Fruit fly (Drosophila melanogaster) whole organism, embryonic: ENCODE data around the gene nwk.

Experiments used
- Asciz ChIP-seq: fragments of 200-800 bp; sonication (Bioruptor generic); optimal IDR thresholded peaks from 2 replicates; lab custom pipeline; 2017; ENCODE audit warnings: missing biosample characterization, mild to moderate bottlenecking, missing genetic modification characterization, missing genetic modification reagents
- Atf6 ChIP-seq: fragments of 200-800 bp; sonication (Bioruptor generic); IDR thresholded peaks from 2 replicates; pipeline ENCODE4 v1.3.6; 2022; ENCODE audit warnings: missing biosample characterization, missing genetic modification characterization
- CG12299 ChIP-seq: fragments of 200-800 bp; sonication (Bioruptor generic); optimal IDR thresholded peaks from 2 replicates; lab custom pipeline; 2018; ENCODE audit warnings: missing biosample characterization, mild to moderate bottlenecking, missing genetic modification characterization
- CG12391 ChIP-seq: fragments of 200-800 bp; sonication (Bioruptor generic); optimal IDR thresholded peaks from 3 replicates; lab custom pipeline; 2018; ENCODE audit warnings: missing biosample characterization, mild to moderate bottlenecking, missing genetic modification characterization, moderate library complexity
- CG12769 ChIP-seq: fragments of 200-800 bp; sonication (Bioruptor generic); optimal IDR thresholded peaks from 2 replicates; lab custom pipeline; 2019; ENCODE audit warnings: missing biosample characterization, mild to moderate bottlenecking, missing genetic modification characterization, moderate library complexity
- CG13424 ChIP-seq: fragments of 200-800 bp; sonication (Bioruptor generic); optimal IDR thresholded peaks from 2 replicates; lab custom pipeline; 2019; ENCODE audit warnings: missing biosample characterization, mild to moderate bottlenecking, missing genetic modification characterization, moderate library complexity
- CG13624 ChIP-seq: fragments of 200-800 bp; sonication (Bioruptor generic); optimal IDR thresholded peaks from 2 replicates; lab custom pipeline; 2016; ENCODE audit warnings: missing biosample characterization, missing genetic modification characterization
- CG14050 ChIP-seq: fragments of 200-800 bp; sonication (Bioruptor generic); IDR thresholded peaks from 3 replicates; pipeline ENCODE4 v1.3.6; 2022; ENCODE audit warnings: missing biosample characterization, missing genetic modification characterization
- CG18011 ChIP-seq: fragments of 200-800 bp; sonication (Bioruptor generic); optimal IDR thresholded peaks from 2 replicates; lab custom pipeline; 2017; ENCODE audit warnings: missing biosample characterization, missing genetic modification characterization, mild to moderate bottlenecking, moderate library complexity, missing genotype
- CG1832 ChIP-seq: fragments of 200-800 bp; sonication (Bioruptor generic); optimal IDR thresholded peaks from 2 replicates; lab custom pipeline; 2017; ENCODE audit warnings: missing biosample characterization, mild to moderate bottlenecking, missing genetic modification characterization, inconsistent platforms
- CG2116 ChIP-seq: fragments of 200-800 bp; sonication (Bioruptor generic); optimal IDR thresholded peaks from 3 replicates; lab custom pipeline; 2018; ENCODE audit warnings: missing biosample characterization, mild to moderate bottlenecking, missing genetic modification characterization
- CG2202 ChIP-seq: fragments of 200-800 bp; sonication (Bioruptor generic); optimal IDR thresholded peaks from 2 replicates; lab custom pipeline; 2018; ENCODE audit warnings: missing biosample characterization, mild to moderate bottlenecking, missing genetic modification characterization
- CG31388 ChIP-seq: fragments of 200-800 bp; sonication (Bioruptor generic); optimal IDR thresholded peaks from 2 replicates; lab custom pipeline; 2016; ENCODE audit warnings: missing biosample characterization, missing genetic modification characterization
- CG34422 ChIP-seq: fragments of 200-800 bp; sonication (Bioruptor generic); IDR thresholded peaks from 3 replicates; pipeline ENCODE4 v1.3.6; 2022; ENCODE audit warnings: missing biosample characterization, missing genetic modification characterization
- CG3838 ChIP-seq: fragments of 200-800 bp; sonication (Bioruptor generic); optimal IDR thresholded peaks from 3 replicates; lab custom pipeline; 2016; ENCODE audit warnings: missing biosample characterization, missing genetic modification characterization
- CG4730 ChIP-seq: fragments of 200-800 bp; sonication (Bioruptor generic); IDR thresholded peaks from 2 replicates; pipeline ENCODE4 v1.3.6; 2022; ENCODE audit warnings: missing biosample characterization, missing genetic modification characterization
- CG4854 ChIP-seq: fragments of 200-800 bp; sonication (Bioruptor generic); optimal IDR thresholded peaks from 2 replicates; lab custom pipeline; 2016; ENCODE audit warnings: missing biosample characterization, missing genetic modification characterization, inconsistent platforms
- CG6175 ChIP-seq: fragments of 200-800 bp; sonication (Bioruptor generic); IDR thresholded peaks from 3 replicates; pipeline ENCODE4 v1.3.6; 2022; ENCODE audit warnings: missing biosample characterization, missing genetic modification characterization
- CG6791 ChIP-seq: fragments of 200-800 bp; sonication (Bioruptor generic); IDR thresholded peaks from 3 replicates; pipeline ENCODE4 v1.3.6; 2022; ENCODE audit warnings: missing biosample characterization, missing genetic modification characterization; ENCODE audit not compliant: partially characterized antibody
- CG7786 ChIP-seq: fragments of 200-800 bp; sonication (Bioruptor generic); optimal IDR thresholded peaks from 2 replicates; lab custom pipeline; 2016; ENCODE audit warnings: missing biosample characterization, missing genetic modification characterization
- CG8089 ChIP-seq: fragments of 200-800 bp; sonication (Bioruptor generic); optimal IDR thresholded peaks from 3 replicates; lab custom pipeline; 2016; ENCODE audit warnings: missing biosample characterization, missing genetic modification characterization
- CG8359 ChIP-seq: fragments of 200-800 bp; sonication (Bioruptor generic); optimal IDR thresholded peaks from 2 replicates; lab custom pipeline; 2017; ENCODE audit warnings: missing biosample characterization, mild to moderate bottlenecking, missing genetic modification characterization, borderline replicate concordance
- CG8388 ChIP-seq: fragments of 200-800 bp; sonication (Bioruptor generic); optimal IDR thresholded peaks from 2 replicates; lab custom pipeline; 2019; ENCODE audit warnings: missing biosample characterization, mild to moderate bottlenecking, missing genetic modification characterization, moderate library complexity
- CG9876 ChIP-seq: fragments of 200-800 bp; sonication (Bioruptor generic); optimal IDR thresholded peaks from 2 replicates; lab custom pipeline; 2016; ENCODE audit warnings: missing biosample characterization, missing genetic modification characterization
- Dek ChIP-seq: fragments of 200-800 bp; sonication (Bioruptor generic); optimal IDR thresholded peaks from 3 replicates; lab custom pipeline; 2019; ENCODE audit warnings: missing biosample characterization, mild to moderate bottlenecking, missing genetic modification characterization, moderate library complexity
- Dip3 ChIP-seq: fragments of 200-800 bp; sonication (Bioruptor generic); optimal IDR thresholded peaks from 3 replicates; lab custom pipeline; 2016; ENCODE audit warnings: missing biosample characterization, missing genetic modification characterization
- E2f2 ChIP-seq: fragments of 200-800 bp; sonication (Bioruptor generic); IDR thresholded peaks from 2 replicates; pipeline ENCODE4 v1.3.6; 2022; ENCODE audit warnings: missing biosample characterization, missing genetic modification characterization
- Eip74EF ChIP-seq, 2 experiments: fragments of 200-800 bp in 1 of 2; fragments of >200 bp in 1 of 2; sonication (Bioruptor generic) in 1 of 2; optimal IDR thresholded peaks; 2 replicates each; lab custom pipeline; 2017 to 2019; ENCODE audit warnings: missing biosample characterization in 2 of 2, missing genetic modification characterization in 2 of 2, mild to moderate bottlenecking in 1 of 2, moderate library complexity in 1 of 2
- Gsc ChIP-seq: fragments of 200-800 bp; sonication (Bioruptor generic); IDR thresholded peaks from 2 replicates; pipeline ENCODE4 v1.3.6; 2022; ENCODE audit warnings: missing biosample characterization, missing genetic modification characterization
- Lhr ChIP-seq: fragments of 200-800 bp; sonication (Bioruptor generic); optimal IDR thresholded peaks from 3 replicates; lab custom pipeline; 2017; ENCODE audit warnings: mild to moderate bottlenecking, missing biosample characterization, missing genetic modification reagents, missing genetic modification characterization
- MBD-R2 ChIP-seq: fragments of 200-800 bp; sonication (Bioruptor generic); IDR thresholded peaks from 2 replicates; pipeline ENCODE4 v1.3.6; 2022; ENCODE audit warnings: missing biosample characterization, missing genetic modification characterization
- Mad ChIP-seq: fragments of 200-800 bp; sonication (Bioruptor generic); optimal IDR thresholded peaks from 2 replicates; lab custom pipeline; 2016; ENCODE audit warnings: missing biosample characterization, missing genetic modification characterization
- Nf-YA ChIP-seq: fragments of 200-800 bp; sonication (Bioruptor generic); IDR thresholded peaks from 2 replicates; pipeline ENCODE4 v1.3.6; 2022; ENCODE audit warnings: missing biosample characterization, missing genetic modification characterization
- Ptx1 ChIP-seq: fragments of 200-800 bp; sonication (Bioruptor generic); IDR thresholded peaks from 2 replicates; pipeline ENCODE4 v1.3.6; 2022; ENCODE audit warnings: missing biosample characterization, missing genetic modification characterization
- Sox100B ChIP-seq: fragments of 200-800 bp; sonication (Bioruptor generic); optimal IDR thresholded peaks from 3 replicates; lab custom pipeline; 2018; ENCODE audit warnings: missing biosample characterization, mild to moderate bottlenecking, missing genetic modification characterization
- TFAM ChIP-seq: fragments of 200-800 bp; sonication (Bioruptor generic); optimal IDR thresholded peaks from 2 replicates; lab custom pipeline; 2017; ENCODE audit warnings: missing biosample characterization, missing genetic modification characterization, inconsistent platforms
- ac ChIP-seq: fragments of 200-800 bp; sonication (Bioruptor generic); optimal IDR thresholded peaks from 3 replicates; lab custom pipeline; 2017; ENCODE audit warnings: missing biosample characterization, mild to moderate bottlenecking, missing genetic modification characterization
- ase ChIP-seq: fragments of 200-800 bp; sonication (Bioruptor generic); IDR thresholded peaks from 3 replicates; pipeline ENCODE4 v1.3.6; 2022; ENCODE audit warnings: missing biosample characterization, missing genetic modification characterization
- cg ChIP-seq: fragments of 200-800 bp; sonication (Bioruptor generic); optimal IDR thresholded peaks from 3 replicates; lab custom pipeline; 2019; ENCODE audit warnings: missing biosample characterization, mild to moderate bottlenecking, missing genetic modification characterization, moderate library complexity
- chm ChIP-seq: fragments of 200-800 bp; sonication (Bioruptor generic); IDR thresholded peaks from 2 replicates; pipeline ENCODE4 v1.3.6; 2022; ENCODE audit warnings: missing biosample characterization, missing genetic modification characterization
- dati ChIP-seq: fragments of 200-800 bp; sonication (Bioruptor generic); IDR thresholded peaks from 2 replicates; pipeline ENCODE4 v1.3.6; 2022; ENCODE audit warnings: missing biosample characterization, missing genetic modification characterization
- fd3F ChIP-seq: fragments of 200-800 bp; sonication (Bioruptor generic); optimal IDR thresholded peaks from 2 replicates; lab custom pipeline; 2018; ENCODE audit warnings: missing biosample characterization, mild to moderate bottlenecking, missing genetic modification characterization, moderate library complexity
- fd64A ChIP-seq: fragments of 200-800 bp; sonication (Bioruptor generic); optimal IDR thresholded peaks from 3 replicates; lab custom pipeline; 2018; ENCODE audit warnings: missing biosample characterization, mild to moderate bottlenecking, missing genetic modification characterization
- lilli ChIP-seq: fragments of 200-800 bp; sonication (Bioruptor generic); optimal IDR thresholded peaks from 3 replicates; lab custom pipeline; 2016; ENCODE audit warnings: missing biosample characterization, missing genetic modification characterization
- pnt ChIP-seq: fragments of 200-800 bp; sonication (Bioruptor generic); optimal IDR thresholded peaks from 3 replicates; lab custom pipeline; 2016; ENCODE audit warnings: missing biosample characterization, missing genetic modification characterization
- pzg ChIP-seq: fragments of 200-800 bp; sonication (Bioruptor generic); optimal IDR thresholded peaks from 3 replicates; lab custom pipeline; 2018; ENCODE audit warnings: missing biosample characterization, mild to moderate bottlenecking, missing genetic modification characterization, moderate library complexity
- stwl ChIP-seq: fragments of 200-800 bp; sonication (Bioruptor generic); optimal IDR thresholded peaks from 3 replicates; lab custom pipeline; 2018; ENCODE audit warnings: missing biosample characterization, mild to moderate bottlenecking, missing genetic modification characterization, moderate library complexity
- tna ChIP-seq: fragments of 200-800 bp; sonication (Bioruptor generic); IDR thresholded peaks from 2 replicates; pipeline ENCODE4 v1.3.6; 2022; ENCODE audit warnings: missing biosample characterization, missing genetic modification characterization; ENCODE audit not compliant: partially characterized antibody
- wek ChIP-seq: fragments of 200-800 bp; sonication (Bioruptor generic); optimal IDR thresholded peaks from 3 replicates; lab custom pipeline; 2018; ENCODE audit warnings: missing biosample characterization, mild to moderate bottlenecking, missing genetic modification characterization, moderate library complexity

Gene nwk

DNA sequence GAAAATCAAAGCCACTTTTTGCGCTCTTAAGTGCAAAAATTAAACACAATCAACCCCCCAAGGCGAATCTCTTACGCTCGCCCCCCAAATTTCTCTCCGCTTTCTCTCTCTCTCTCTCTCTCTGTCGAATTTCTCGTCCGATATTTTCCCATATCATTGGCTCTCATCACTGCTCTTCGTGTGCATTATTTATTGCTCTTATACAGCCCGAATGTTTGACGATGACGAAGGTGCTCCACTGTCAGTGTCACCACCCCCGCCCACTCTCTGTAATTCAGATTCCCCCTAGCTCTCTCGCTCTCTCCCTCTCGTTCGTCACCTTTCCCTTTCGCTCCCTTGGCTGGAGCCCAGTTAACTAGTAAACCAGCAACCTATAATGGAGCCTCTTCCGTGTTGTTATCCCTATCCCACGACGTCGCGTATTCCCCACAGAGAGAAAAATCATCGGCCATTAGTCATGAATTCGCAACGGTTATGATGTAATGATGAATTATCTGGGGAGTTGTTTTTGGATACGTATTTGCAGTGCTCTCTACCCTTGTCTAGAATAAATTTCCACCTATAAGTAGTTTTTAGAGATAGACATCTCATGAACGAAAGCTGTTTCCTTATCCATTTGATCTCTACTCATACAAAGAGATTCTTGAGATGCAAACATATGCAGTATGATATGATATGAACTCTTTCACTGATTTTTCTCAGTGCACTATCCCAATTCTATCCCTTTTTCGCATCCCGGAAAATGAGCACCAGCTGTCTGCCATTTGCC is 9.8 kb upstream of the nwk start (continued):
- TF ChIP-seq CG12299 (tag; lab: Kevin White, UChicago) = peak; percentile 9
- TF ChIP-seq wek (GFP tag; lab: Kevin White, UChicago) = no peak
- no peak for TF ChIP-seq stwl (tag; lab: Kevin White, UChicago)
- no peak for TF ChIP-seq pzg (GFP tag; lab: Kevin White, UChicago)
- TF ChIP-seq CG8359 (GFP tag; lab: Kevin White, UChicago) = peak; percentile 4
- no peak for TF ChIP-seq CG18011
- TF ChIP-seq CG6175 = no peak
- no peak for TF ChIP-seq CG3838 (GFP tag; lab: Kevin White, UChicago)
- TF ChIP-seq chm (GFP tag; lab: Robert Waterston, UW) = peak; percentile 32; the same call in 1 of the 2 replicates
- TF ChIP-seq CG8089 (GFP tag; lab: Kevin White, UChicago) = no peak
- TF ChIP-seq tna (GFP tag; lab: Robert Waterston, UW) = no peak
- no peak for TF ChIP-seq Atf6 (GFP tag; lab: Robert Waterston, UW)
- peak; percentile 48 for TF ChIP-seq Asciz
- no peak for TF ChIP-seq Lhr (GFP tag; lab: Kevin White, UChicago)
- no peak for TF ChIP-seq CG14050
- no peak for TF ChIP-seq Eip74EF (GFP tag; optimal IDR thresholded peaks at IDR 0.05; lab: Kevin White, UChicago)
- no peak for TF ChIP-seq cg (GFP tag; lab: Kevin White, UChicago)
- TF ChIP-seq lilli (GFP tag; lab: Kevin White, UChicago) = peak; percentile 66
- TF ChIP-seq Dek (tag; lab: Kevin White, UChicago) = peak; percentile 12
- TF ChIP-seq Gsc (GFP tag; lab: Robert Waterston, UW) = no peak
- no peak for TF ChIP-seq ase (GFP tag; lab: Robert Waterston, UW)
- peak; percentile 73 for TF ChIP-seq CG12769 (tag; lab: Kevin White, UChicago)
- no peak for TF ChIP-seq fd64A (GFP tag; lab: Kevin White, UChicago)
- peak; percentile 42 for TF ChIP-seq pnt (GFP tag; lab: Kevin White, UChicago)
- TF ChIP-seq ac (GFP tag; lab: Kevin White, UChicago) = no peak
- TF ChIP-seq CG31388 (GFP tag; lab: Kevin White, UChicago) = no peak
- TF ChIP-seq Nf-YA (GFP tag; lab: Robert Waterston, UW) = 0 out of 2 replicates have a peak, but pooled peaks have one; percentile 1
- peak; percentile 66 for TF ChIP-seq Ptx1 (GFP tag; lab: Robert Waterston, UW)
- peak; percentile 32 for TF ChIP-seq CG8388 (GFP tag; lab: Kevin White, UChicago)
- peak; percentile 23 for TF ChIP-seq CG4854 (GFP tag; lab: Kevin White, UChicago)
- TF ChIP-seq CG6791 (GFP tag; lab: Robert Waterston, UW) = no peak
- peak; percentile 61 for TF ChIP-seq CG13424 (tag; lab: Kevin White, UChicago)
- no peak for TF ChIP-seq E2f2 (GFP tag; lab: Robert Waterston, UW)
- TF ChIP-seq TFAM (GFP tag; lab: Kevin White, UChicago) = no peak
- peak; percentile 13 for TF ChIP-seq fd3F (GFP tag; lab: Kevin White, UChicago)
- peak; percentile 14 for TF ChIP-seq Dip3 (GFP tag; lab: Kevin White, UChicago)
- peak; percentile 56 for TF ChIP-seq Sox100B (GFP tag; lab: Kevin White, UChicago)
- no peak for TF ChIP-seq CG2116 (GFP tag; lab: Kevin White, UChicago)
- peak; percentile 68 for TF ChIP-seq CG7786
- no peak for TF ChIP-seq Mad (GFP tag; lab: Kevin White, UChicago)
- TF ChIP-seq CG2202 (tag; lab: Kevin White, UChicago) = no peak
- TF ChIP-seq CG12391 = peak; percentile 44
- TF ChIP-seq CG4730 (GFP tag; lab: Robert Waterston, UW) = no peak
- peak; percentile 58 for TF ChIP-seq CG1832 (GFP tag; lab: Kevin White, UChicago)
- TF ChIP-seq MBD-R2 (GFP tag; lab: Robert Waterston, UW) = no peak
- no peak for TF ChIP-seq dati (GFP tag; lab: Robert Waterston, UW)
- peak; percentile 39 for TF ChIP-seq CG13624 (GFP tag; lab: Kevin White, UChicago)
- peak; percentile 56 for TF ChIP-seq CG9876 (GFP tag; lab: Kevin White, UChicago)
- no peak for TF ChIP-seq CG34422 (GFP tag; lab: Robert Waterston, UW)
